Worm (Caenorhabditis elegans) whole organism, young adult: Measurements from ENCODE around the gene grl-25.

Source experiments
- F10E7.11 ChIP-seq: sonication (generic microtip); optimal IDR thresholded peaks from 2 replicates; lab custom pipeline; 2017; ENCODE audit warnings: mild to moderate bottlenecking, missing genetic modification characterization, moderate library complexity, missing compliant biosample characterization
- F22D6.2 ChIP-seq: sonication (generic microtip); optimal IDR thresholded peaks from 2 replicates; lab custom pipeline; 2016; ENCODE audit warnings: mild to moderate bottlenecking, missing genetic modification characterization, missing compliant biosample characterization
- Y67H2A.10 ChIP-seq: fragments of 200-800 bp; sonication (Bioruptor generic); conservative IDR thresholded peaks from 2 replicates; pipeline ENCODE4 v1.3.6; 2022; ENCODE audit warnings: missing genetic modification reagents, missing genetic modification characterization, missing compliant biosample characterization
- Y79H2A.3 ChIP-seq: fragments of 200-800 bp; sonication (Bioruptor generic); conservative IDR thresholded peaks from 2 replicates; pipeline ENCODE4 v1.3.6; 2022; ENCODE audit warnings: missing genetic modification reagents, missing genetic modification characterization, missing compliant biosample characterization
- ZK185.1 ChIP-seq: sonication (generic microtip); optimal IDR thresholded peaks from 2 replicates; lab custom pipeline; 2016; ENCODE audit warnings: mild to moderate bottlenecking, missing genetic modification characterization, missing compliant biosample characterization; ENCODE audit not compliant: poor library complexity, severe bottlenecking
- ccch-3 ChIP-seq: fragments of 200-800 bp; sonication (Bioruptor generic); optimal IDR thresholded peaks from 2 replicates; lab custom pipeline; 2018; ENCODE audit warnings: mild to moderate bottlenecking, missing genetic modification characterization, missing compliant biosample characterization
- cebp-1 ChIP-seq, 2 experiments: fragments of 200-800 bp in 1 of 2; sonication (Bioruptor generic) in 1 of 2; sonication (generic microtip) in 1 of 2; IDR thresholded peaks in 1 of 2; optimal IDR thresholded peaks in 1 of 2; 2 replicates each; pipeline versions ENCODE4 v1.3.6 to Lab custom; 2017 to 2022; ENCODE audit warnings: missing compliant biosample characterization in 2 of 2, missing genetic modification characterization in 2 of 2, mild to moderate bottlenecking in 1 of 2, missing genetic modification reagents in 1 of 2, moderate library complexity in 1 of 2
- cebp-2 ChIP-seq: fragments of 200-800 bp; sonication (Bioruptor generic); IDR thresholded peaks from 2 replicates; pipeline ENCODE4 v1.3.6; 2022; ENCODE audit warnings: missing genetic modification characterization, missing compliant biosample characterization
- ceh-100 ChIP-seq: fragments of 200-800 bp; sonication (Bioruptor generic); IDR thresholded peaks from 2 replicates; pipeline ENCODE4 v1.3.6; 2022; ENCODE audit warnings: missing genetic modification reagents, missing genetic modification characterization, missing compliant biosample characterization
- ceh-58 ChIP-seq: fragments of 200-800 bp; sonication (Bioruptor generic); IDR thresholded peaks from 2 replicates; pipeline ENCODE4 v1.3.6; 2022; ENCODE audit warnings: missing genetic modification characterization, missing compliant biosample characterization
- chd-7 ChIP-seq: sonication (generic microtip); optimal IDR thresholded peaks from 2 replicates; lab custom pipeline; 2016; ENCODE audit warnings: mild to moderate bottlenecking, missing genetic modification characterization, moderate library complexity, missing compliant biosample characterization
- die-1 ChIP-seq: sonication (generic microtip); optimal IDR thresholded peaks from 2 replicates; lab custom pipeline; 2016; ENCODE audit warnings: missing genotype, mild to moderate bottlenecking, missing genetic modification characterization, missing compliant biosample characterization
- gei-17 ChIP-seq: fragments of 200-800 bp; sonication (Bioruptor generic); optimal IDR thresholded peaks from 2 replicates; lab custom pipeline; 2018; ENCODE audit warnings: mild to moderate bottlenecking, missing genetic modification characterization, missing compliant biosample characterization
- hlh-26 ChIP-seq: fragments of 200-800 bp; sonication (Bioruptor generic); conservative IDR thresholded peaks from 2 replicates; pipeline ENCODE4 v1.3.6; 2022; ENCODE audit warnings: missing genetic modification reagents, missing genetic modification characterization, missing compliant biosample characterization
- let-526 ChIP-seq: fragments of 200-800 bp; sonication (Bioruptor generic); IDR thresholded peaks from 2 replicates; pipeline ENCODE4 v1.3.6; 2022; ENCODE audit warnings: missing genetic modification reagents, missing genetic modification characterization, missing compliant biosample characterization
- let-607 ChIP-seq, 2 experiments: fragments of 200-800 bp in 1 of 2; sonication (Bioruptor generic) in 1 of 2; sonication (generic microtip) in 1 of 2; optimal IDR thresholded peaks; 2 replicates each; lab custom pipeline; 2016 to 2018; ENCODE audit warnings: mild to moderate bottlenecking in 2 of 2, missing compliant biosample characterization in 2 of 2, missing genetic modification characterization in 2 of 2, moderate library complexity in 2 of 2, missing genotype in 1 of 2
- lin-26 ChIP-seq: fragments of 200-800 bp; sonication (Bioruptor generic); IDR thresholded peaks from 2 replicates; pipeline ENCODE4 v1.3.6; 2022; ENCODE audit warnings: missing genetic modification reagents, missing genetic modification characterization, missing compliant biosample characterization
- lin-40 ChIP-seq: sonication (generic microtip); optimal IDR thresholded peaks from 2 replicates; lab custom pipeline; 2016; ENCODE audit warnings: missing genetic modification characterization, mild to moderate bottlenecking, missing compliant biosample characterization, missing genotype, missing genetic modification reagents
- lsl-1 ChIP-seq: fragments of 200-800 bp; sonication (Bioruptor generic); optimal IDR thresholded peaks from 2 replicates; lab custom pipeline; 2018; ENCODE audit warnings: mild to moderate bottlenecking, missing genetic modification characterization, moderate library complexity, missing compliant biosample characterization
- lsy-27 ChIP-seq: sonication (generic microtip); optimal IDR thresholded peaks from 2 replicates; lab custom pipeline; 2017; ENCODE audit warnings: missing genetic modification characterization, mild to moderate bottlenecking, missing compliant biosample characterization, antibody characterized with exemption, missing genotype, borderline replicate concordance; ENCODE audit not compliant: insufficient read depth
- mel-28 ChIP-seq: sonication (generic microtip); optimal IDR thresholded peaks from 2 replicates; lab custom pipeline; 2016; ENCODE audit warnings: borderline replicate concordance, mild to moderate bottlenecking, missing genetic modification characterization, missing compliant biosample characterization
- mes-4 ChIP-seq: sonication (generic microtip); optimal IDR thresholded peaks from 2 replicates; lab custom pipeline; 2016; ENCODE audit warnings: missing genotype, missing genetic modification characterization, missing compliant biosample characterization
- nfya-1 ChIP-seq: sonication (generic microtip); optimal IDR thresholded peaks from 2 replicates; lab custom pipeline; 2017; ENCODE audit warnings: antibody characterized with exemption, missing compliant biosample characterization, missing genetic modification characterization, borderline replicate concordance; ENCODE audit not compliant: insufficient read depth
- nhr-27 ChIP-seq: fragments of 200-800 bp; sonication (Bioruptor generic); optimal IDR thresholded peaks from 2 replicates; lab custom pipeline; 2018; ENCODE audit warnings: mild to moderate bottlenecking, missing genetic modification characterization, moderate library complexity, missing compliant biosample characterization
- nhr-80 ChIP-seq: sonication (generic microtip); optimal IDR thresholded peaks from 2 replicates; lab custom pipeline; 2016; ENCODE audit warnings: missing genetic modification characterization, missing compliant biosample characterization
- pbrm-1 ChIP-seq: fragments of 200-800 bp; sonication (Bioruptor generic); IDR thresholded peaks from 2 replicates; pipeline ENCODE4 v1.3.6; 2022; ENCODE audit warnings: missing genetic modification reagents, missing genetic modification characterization, missing compliant biosample characterization
- pha-4 ChIP-seq: fragments of 150-350 bp; sonication (generic microtip); optimal IDR thresholded peaks from 2 replicates; lab custom pipeline; 2014; ENCODE audit warnings: missing biosample characterization, missing genetic modification reagents, missing genetic modification characterization
- rec-8 ChIP-seq, 2 experiments: sonication (generic microtip); optimal IDR thresholded peaks; 2 replicates each; lab custom pipeline; 2016; ENCODE audit warnings: mild to moderate bottlenecking in 2 of 2, missing genetic modification characterization in 2 of 2, missing genetic modification reagents in 2 of 2, missing genotype in 2 of 2, missing biosample characterization in 1 of 2, missing compliant biosample characterization in 1 of 2, moderate library complexity in 1 of 2
- sea-2 ChIP-seq: fragments of 200-800 bp; sonication (Bioruptor generic); IDR thresholded peaks from 2 replicates; pipeline ENCODE4 v1.3.6; 2022; ENCODE audit warnings: missing genetic modification characterization, missing compliant biosample characterization
- snpc-4 ChIP-seq, 5 experiments: fragments of 150-350 bp in 1 of 5; sonication (generic microtip) in 4 of 5; optimal IDR thresholded peaks; 2 replicates each; lab custom pipeline; 2014 to 2018; ENCODE audit warnings: missing genetic modification characterization in 5 of 5, missing biosample characterization in 3 of 5, antibody characterized with exemption in 2 of 5, mild to moderate bottlenecking in 2 of 5, missing compliant biosample characterization in 2 of 5, missing genotype in 2 of 5, moderate library complexity in 2 of 5, missing genetic modification reagents in 1 of 5
- somi-1 ChIP-seq: fragments of 200-800 bp; sonication (Bioruptor generic); optimal IDR thresholded peaks from 2 replicates; lab custom pipeline; 2018; ENCODE audit warnings: mild to moderate bottlenecking, missing genetic modification characterization, missing compliant biosample characterization
- sptf-2 ChIP-seq: fragments of 200-800 bp; sonication (Bioruptor generic); optimal IDR thresholded peaks from 2 replicates; lab custom pipeline; 2018; ENCODE audit warnings: mild to moderate bottlenecking, missing genetic modification characterization, missing compliant biosample characterization
- tbp1 ChIP-seq: fragments of 200-800 bp; sonication (Bioruptor generic); optimal IDR thresholded peaks from 2 replicates; lab custom pipeline; 2018; ENCODE audit warnings: mild to moderate bottlenecking, missing genetic modification characterization, missing compliant biosample characterization
- unc-62 ChIP-seq: fragments of 150-350 bp; optimal IDR thresholded peaks from 2 replicates; lab custom pipeline; 2014; ENCODE audit warnings: missing biosample characterization, missing genetic modification reagents, missing genetic modification characterization
- zim-3 ChIP-seq: sonication (generic microtip); optimal IDR thresholded peaks from 2 replicates; lab custom pipeline; 2017; ENCODE audit warnings: mild to moderate bottlenecking, missing genetic modification characterization, moderate library complexity, missing compliant biosample characterization
- ztf-26 ChIP-seq: sonication (generic microtip); optimal IDR thresholded peaks from 2 replicates; lab custom pipeline; 2017; ENCODE audit warnings: missing genetic modification characterization, missing compliant biosample characterization

grl-25 gene

DNA sequence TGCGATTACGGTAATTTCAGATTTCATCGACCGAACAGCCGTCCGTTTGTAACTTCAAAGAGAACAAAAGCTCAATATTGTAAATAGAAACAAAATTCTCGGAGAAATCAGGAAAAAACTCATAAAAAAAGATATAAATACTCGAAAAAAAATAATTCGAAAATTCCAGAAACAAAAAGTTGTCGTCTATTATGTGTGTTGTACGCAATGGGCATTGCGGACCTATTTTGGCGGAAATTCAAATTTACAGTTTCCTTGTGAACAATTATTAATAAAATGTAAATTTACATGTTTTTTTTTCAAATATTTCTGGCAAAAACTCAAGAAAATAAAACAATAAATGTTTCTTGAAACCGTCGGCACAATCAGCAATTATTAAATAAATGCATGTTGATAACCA lies 23.4 kb downstream of the grl-25 start (continued):
- no peak for TF ChIP-seq ccch-3 (GFP tag; lab: Kevin White, UChicago)

- TF ChIP-seq nhr-80 (tag; lab: Kevin White, UChicago) (peak; percentile 68), cebp-1 (GFP tag; IDR thresholded peaks at IDR 0.05; lab: Robert Waterston, UW) (no peak), cebp-1 (tag; optimal IDR thresholded peaks at IDR 0.05; lab: Kevin White, UChicago) (peak; percentile 62), die-1 (tag; lab: Kevin White, UChicago) (no peak), F22D6.2 (tag; lab: Kevin White, UChicago) (no peak), zim-3 (tag; lab: Kevin White, UChicago) (no peak), mes-4 (tag; lab: Kevin White, UChicago) (no peak), lin-26 (GFP tag; lab: Robert Waterston, UW) (no peak)
- TF ChIP-seq, all 124 proteins: peak for 2
These were observed 23.9 kb downstream of the grl-25 start for ce11 chrIII:8985965-8986364.

DNA sequence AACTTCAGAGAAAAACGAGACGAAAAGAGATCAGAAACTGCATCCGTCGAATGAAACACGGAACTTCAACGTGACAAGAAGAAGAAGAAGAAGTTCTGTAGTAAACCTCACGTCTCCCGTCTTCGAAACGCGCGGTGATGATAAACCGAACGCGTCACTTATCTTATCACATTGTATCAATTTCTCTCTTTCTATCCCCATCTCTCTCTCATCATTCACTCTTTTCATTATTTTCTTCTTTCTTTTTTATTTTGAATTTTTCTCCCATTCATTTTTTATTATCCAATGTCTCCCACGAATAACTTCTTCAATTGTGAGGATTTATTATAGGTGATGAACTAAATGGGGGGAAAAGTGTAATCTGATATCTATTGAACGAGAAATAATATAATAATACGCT lies 24.8 kb downstream of the grl-25 start:
- TF ChIP-seq let-526 (no peak), lsy-27 (tag; lab: Kevin White, UChicago) (no peak), cebp-1 (GFP tag; IDR thresholded peaks at IDR 0.05; lab: Robert Waterston, UW) (no peak), cebp-1 (tag; optimal IDR thresholded peaks at IDR 0.05; lab: Kevin White, UChicago) (peak; percentile 10), lin-40 (tag; lab: Kevin White, UChicago) (peak; percentile 61), cebp-2 (no peak), Y67H2A.10 (no peak), ZK185.1 (tag; lab: Kevin White, UChicago) (no peak), snpc-4 (GFP tag; optimal IDR thresholded peaks at IDR 0.05; lab: Kevin White, UChicago) (no peak), snpc-4 (tag; optimal IDR thresholded peaks at IDR 0.05; lab: Kevin White, UChicago) (no peak), lsl-1 (GFP tag; lab: Kevin White, UChicago) (no peak), pbrm-1 (no peak), tbp1 (GFP tag; lab: Kevin White, UChicago) (no peak), Y79H2A.3 (no peak), nfya-1 (tag; lab: Kevin White, UChicago) (no peak), let-607 (tag; optimal IDR thresholded peaks at IDR 0.05; lab: Kevin White, UChicago) (no peak), somi-1 (GFP tag; lab: Kevin White, UChicago) (peak; percentile 73)

DNA sequence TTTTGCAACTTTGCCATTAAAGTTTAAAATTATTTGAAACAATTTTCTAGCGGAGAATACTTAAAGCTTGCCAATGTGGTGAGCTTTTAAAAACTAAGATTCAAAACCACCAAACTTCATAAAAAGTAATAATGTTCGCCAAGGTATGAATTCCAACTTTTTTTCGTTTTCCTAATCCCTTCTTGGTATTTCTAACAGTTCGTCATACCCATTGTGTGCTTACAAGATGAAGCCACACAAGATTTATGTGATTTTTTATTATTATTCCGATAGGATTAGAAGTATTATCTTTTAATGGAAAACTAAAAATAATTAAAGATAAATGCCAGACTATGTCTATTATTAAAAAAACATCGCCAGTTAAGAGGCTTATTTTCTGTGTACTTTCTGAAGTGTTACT lies 26.0 kb downstream of the grl-25 start:
- TF ChIP-seq tbp1 (GFP tag; lab: Kevin White, UChicago) (no peak), ceh-58 (GFP tag; lab: Robert Waterston, UW) (no peak), ceh-100 (GFP tag; lab: Robert Waterston, UW) (no peak), nhr-27 (tag; lab: Kevin White, UChicago) (no peak), sea-2 (GFP tag; lab: Robert Waterston, UW) (no peak), unc-62 (no peak), hlh-26 (GFP tag; lab: Robert Waterston, UW) (no peak), nhr-80 (tag; lab: Kevin White, UChicago) (no peak), sptf-2 (GFP tag; lab: Kevin White, UChicago) (no peak), F10E7.11 (tag; lab: Kevin White, UChicago) (no peak), mel-28 (tag; lab: Kevin White, UChicago) (no peak), rec-8 (tag; optimal IDR thresholded peaks at IDR 0.05; lab: Kevin White, UChicago) (no peak), gei-17 (GFP tag; lab: Kevin White, UChicago) (no peak), pha-4 (tag; lab: Kevin White, UChicago) (no peak), ztf-26 (tag; lab: Kevin White, UChicago) (no peak), chd-7 (tag; lab: Kevin White, UChicago) (no peak)
